Worm (Caenorhabditis elegans): ENCODE measurements around the gene sre-55.

- TF ChIP-seq ceh-9 (tag; optimal IDR thresholded peaks at IDR 0.05) (no peak), nfya-1 (tag; optimal IDR thresholded peaks at IDR 0.05; ENCODE audit: insufficient read depth) (no peak)
These were observed 24.7 kb downstream of the sre-55 start for ce11 chrII:12353816-12354215.
